Worm (Caenorhabditis elegans) whole organism, L4/young adult: Measurements from ENCODE around the gene clec-183.

ENCODE experiments used
- W03F9.2 ChIP-seq: fragments of 150-350 bp; optimal IDR thresholded peaks from 2 replicates; lab custom pipeline; 2014; ENCODE audit warnings: missing biosample characterization, missing genetic modification characterization
- dao-5 ChIP-seq: sonication (generic microtip); optimal IDR thresholded peaks from 2 replicates; lab custom pipeline; 2016; ENCODE audit warnings: missing genotype, missing genetic modification characterization, moderate library complexity, missing compliant biosample characterization
- him-1 ChIP-seq: sonication (generic microtip); optimal IDR thresholded peaks from 2 replicates; lab custom pipeline; 2016; ENCODE audit warnings: missing genotype, missing genetic modification reagents, missing genetic modification characterization, missing compliant biosample characterization

clec-183 gene

DNA sequence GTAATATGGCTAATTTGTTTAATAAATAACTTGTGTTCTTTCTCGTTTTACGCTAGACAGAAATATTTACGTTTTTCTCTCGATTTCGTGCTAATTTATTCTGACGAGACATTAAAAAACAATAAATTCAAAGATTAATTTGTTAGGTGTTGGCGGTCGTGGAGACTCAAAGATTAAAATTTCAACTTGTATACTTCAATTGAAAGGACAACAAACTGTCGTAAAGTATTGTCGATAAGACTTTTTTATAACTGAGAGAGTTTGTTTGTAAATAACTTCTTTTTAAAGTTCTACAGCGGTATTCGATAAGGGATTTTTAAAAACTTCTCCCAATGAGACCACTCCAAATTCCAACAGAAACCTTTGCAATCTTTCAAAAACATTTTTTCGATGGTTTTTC lies 25.9 kb downstream of the clec-183 start:
- TF ChIP-seq W03F9.2 (tag; lab: Kevin White, UChicago) = no peak
- TF ChIP-seq him-1 (tag; lab: Kevin White, UChicago) = no peak
- TF ChIP-seq dao-5 (tag; lab: Kevin White, UChicago) = no peak

DNA sequence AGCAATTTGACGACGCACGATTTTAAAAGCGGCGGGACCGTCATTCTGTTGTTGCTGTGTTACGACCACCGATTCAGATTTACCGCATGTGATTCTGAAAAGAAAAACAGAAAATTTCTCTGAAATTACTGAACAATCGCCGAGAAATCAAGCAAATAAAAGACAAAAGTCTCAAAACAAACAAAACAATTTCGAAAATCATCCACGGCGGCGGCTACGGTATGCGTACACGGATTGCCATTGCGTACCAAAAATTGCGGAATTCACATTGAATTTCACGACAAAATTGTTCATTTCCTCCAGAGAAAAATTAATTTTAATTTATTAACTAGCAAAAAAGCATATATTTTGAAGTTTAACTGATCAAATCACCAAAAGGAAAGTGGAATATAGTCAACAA lies 38.6 kb downstream of the clec-183 start, which contains the start of gene pezo-1:
Gene pezo-1, minus strand, starts transcription at position 101 of the 400 bp plus-strand sequence.
- TF ChIP-seq him-1 (tag; lab: Kevin White, UChicago) = no peak

DNA sequence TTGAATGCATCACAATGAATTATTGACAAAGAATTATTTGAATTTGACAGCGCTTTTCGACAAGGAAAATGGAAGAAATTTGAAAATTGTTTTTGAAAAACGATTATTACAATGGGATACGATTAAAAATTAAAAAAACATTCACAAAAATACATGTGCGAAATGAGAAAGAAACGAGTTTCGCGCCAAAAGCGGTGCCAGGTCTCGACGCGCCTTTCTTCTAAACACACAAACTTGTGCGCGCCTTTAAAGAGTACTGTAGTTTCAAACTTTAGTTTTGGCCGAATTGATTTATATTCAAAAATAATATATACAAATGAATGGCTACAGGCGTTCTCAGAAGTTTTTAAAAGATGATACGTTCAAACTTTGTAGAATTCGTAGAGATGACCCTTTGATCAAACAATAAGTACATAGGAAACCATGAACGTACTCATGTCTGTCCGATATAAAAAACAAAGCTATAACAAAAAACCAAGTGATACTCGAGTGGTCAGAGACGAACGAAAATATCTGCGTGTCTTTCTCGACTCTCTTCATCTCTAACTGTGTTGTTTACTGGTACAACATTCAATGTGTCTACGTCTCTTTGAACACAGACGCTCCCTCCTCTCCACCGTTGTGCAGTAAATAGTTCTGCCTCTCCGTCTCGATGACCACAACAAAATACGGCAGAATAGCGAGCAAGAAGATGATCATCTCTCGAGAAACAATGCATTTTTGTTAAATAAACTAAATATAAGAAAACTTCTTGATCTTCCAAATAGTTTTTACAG lies 40.2 kb downstream of the clec-183 start:
- no peak for TF ChIP-seq him-1 (tag; lab: Kevin White, UChicago)
- peak; percentile 43 for TF ChIP-seq W03F9.2 (tag; lab: Kevin White, UChicago)
- TF ChIP-seq dao-5 (tag; lab: Kevin White, UChicago) = no peak

DNA sequence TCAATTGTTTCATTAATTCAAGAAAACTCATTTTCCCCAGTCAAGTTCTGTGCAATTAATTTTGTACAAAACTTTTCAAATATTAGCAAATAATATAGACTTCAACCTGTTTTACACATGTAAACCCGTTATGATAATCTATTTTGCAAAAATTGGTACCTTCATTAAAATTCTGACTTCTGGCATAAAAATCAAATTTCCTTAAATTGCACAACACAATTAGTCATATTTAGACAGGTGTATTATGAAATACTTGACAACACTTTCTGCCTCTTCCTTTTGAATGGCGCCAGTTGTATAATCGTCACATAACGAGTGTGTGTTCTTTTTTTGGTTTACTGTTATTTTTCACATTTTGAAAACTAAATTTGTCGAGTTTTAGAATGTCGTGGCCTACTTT lies 43.3 kb downstream of the clec-183 start, which contains the start of gene fbxc-58:
Gene fbxc-58, plus strand, starts transcription at position 383 of the 400 bp plus-strand sequence.
- TF ChIP-seq W03F9.2 (tag; lab: Kevin White, UChicago) (no peak), him-1 (tag; lab: Kevin White, UChicago) (no peak), dao-5 (tag; lab: Kevin White, UChicago) (no peak)

- TF ChIP-seq dao-5 (tag; lab: Kevin White, UChicago) = no peak
- TF ChIP-seq him-1 (tag; lab: Kevin White, UChicago) = no peak
- TF ChIP-seq W03F9.2 (tag; lab: Kevin White, UChicago) = no peak
These were observed 46.7 kb downstream of the clec-183 start, which contains the start of gene C10C5.3 for ce11 chrIV:9374529-9374928. Gene C10C5.3 (plus strand): TSS chrIV:9374829.

DNA sequence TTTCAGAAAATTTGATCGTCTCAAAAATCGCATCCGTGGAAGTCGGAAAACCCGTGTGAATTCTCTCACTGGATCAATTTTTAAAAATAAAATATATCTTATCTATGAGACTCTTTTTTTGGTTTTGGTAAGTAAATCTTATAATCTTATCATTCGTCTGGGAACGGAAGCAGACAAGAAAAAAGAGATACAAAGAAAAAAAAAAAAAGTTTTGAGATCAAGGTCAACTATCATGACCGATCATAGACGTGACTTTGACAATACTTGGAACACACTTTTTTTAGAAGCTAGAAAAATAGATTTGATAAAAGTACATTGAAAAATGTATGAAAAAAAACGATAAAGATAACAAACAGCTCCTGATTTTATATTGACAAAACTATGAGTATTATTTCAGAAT lies 48.7 kb downstream of the clec-183 start:
- TF ChIP-seq him-1 (tag; lab: Kevin White, UChicago) = no peak
- no peak for TF ChIP-seq W03F9.2 (tag; lab: Kevin White, UChicago)
- TF ChIP-seq dao-5 (tag; lab: Kevin White, UChicago) = no peak

ce11 chrIV:9378272-9378671 lies 50.5 kb downstream of the clec-183 start, which contains the start of gene C10C5.4:
Gene C10C5.4 (plus strand): TSS chrIV:9378552.
- no peak for TF ChIP-seq him-1 (tag; lab: Kevin White, UChicago)
- no peak for TF ChIP-seq W03F9.2 (tag; lab: Kevin White, UChicago)
- TF ChIP-seq dao-5 (tag; lab: Kevin White, UChicago) = no peak
